Worm (Caenorhabditis elegans): Measurements from ENCODE around the gene str-69.

The str-69 gene

ce11 chrV:3105810-3106209, at the start of gene str-69:
TSS of gene str-69 (minus strand) at chrV:3105910.
- TF ChIP-seq hmg-11 (tag; optimal IDR thresholded peaks at IDR 0.05) (no peak), ceh-16 (tag; optimal IDR thresholded peaks at IDR 0.05) (no peak), zag-1 (tag; optimal IDR thresholded peaks at IDR 0.05) (no peak), daf-12 (tag; optimal IDR thresholded peaks at IDR 0.05) (no peak), pha-4 (tag; optimal IDR thresholded peaks at IDR 0.05) (no peak), elt-1 (tag; optimal IDR thresholded peaks at IDR 0.05) (no peak), nhr-11 (tag; optimal IDR thresholded peaks at IDR 0.05) (no peak), lsy-12 (tag; optimal IDR thresholded peaks at IDR 0.05) (no peak), ceh-9 (tag; optimal IDR thresholded peaks at IDR 0.05) (no peak), nfya-1 (tag; optimal IDR thresholded peaks at IDR 0.05; ENCODE audit: insufficient read depth) (no peak)

- TF ChIP-seq elt-3 (tag; optimal IDR thresholded peaks at IDR 0.05), result no peak
- TF ChIP-seq egl-5 (tag; optimal IDR thresholded peaks at IDR 0.05), result no peak
- TF ChIP-seq nhr-11 (tag; optimal IDR thresholded peaks at IDR 0.05), result no peak
- no peak for TF ChIP-seq nhr-43 (tag; optimal IDR thresholded peaks at IDR 0.05; ENCODE audit: poor library complexity, severe bottlenecking)
- no peak for TF ChIP-seq nhr-76 (tag; optimal IDR thresholded peaks at IDR 0.05)
- no peak for TF ChIP-seq ceh-82 (tag; optimal IDR thresholded peaks at IDR 0.05)
- TF ChIP-seq unc-39 (tag; optimal IDR thresholded peaks at IDR 0.05), result no peak
- TF ChIP-seq mml-1 (tag; optimal IDR thresholded peaks at IDR 0.05), result no peak
- no peak for TF ChIP-seq ZK546.5 (tag; optimal IDR thresholded peaks at IDR 0.05)
- TF ChIP-seq hmg-11 (tag; optimal IDR thresholded peaks at IDR 0.05), result no peak
- no peak for TF ChIP-seq lin-39 (tag; optimal IDR thresholded peaks at IDR 0.05)
- no peak for TF ChIP-seq nhr-25 (tag; optimal IDR thresholded peaks at IDR 0.05)
- no peak for TF ChIP-seq egl-27 (tag; optimal IDR thresholded peaks at IDR 0.05)
- TF ChIP-seq mdl-1 (tag; optimal IDR thresholded peaks at IDR 0.05), result no peak
- no peak for TF ChIP-seq daf-12 (tag; optimal IDR thresholded peaks at IDR 0.05)
- TF ChIP-seq R02D3.7 (tag; optimal IDR thresholded peaks at IDR 0.05), result no peak
- TF ChIP-seq nhr-77 (tag; optimal IDR thresholded peaks at IDR 0.05), result no peak
- no peak for TF ChIP-seq zag-1 (tag; optimal IDR thresholded peaks at IDR 0.05)
- no peak for TF ChIP-seq elt-2 (tag; optimal IDR thresholded peaks at IDR 0.05)
- TF ChIP-seq nhr-23 (tag; optimal IDR thresholded peaks at IDR 0.05), result no peak
Measured at ce11 chrV:3155072-3155471, 49.4 kb upstream of the str-69 start, which contains the start of gene srab-7. TSS of gene srab-7 (minus strand) at chrV:3155172.

- TF ChIP-seq nhr-43 (tag; optimal IDR thresholded peaks at IDR 0.05; ENCODE audit: poor library complexity, severe bottlenecking) (no peak), ceh-9 (tag; optimal IDR thresholded peaks at IDR 0.05) (no peak), nhr-25 (tag; optimal IDR thresholded peaks at IDR 0.05) (no peak), ztf-4 (tag; optimal IDR thresholded peaks at IDR 0.05) (no peak), egl-5 (tag; optimal IDR thresholded peaks at IDR 0.05) (no peak), pqm-1 (tag; optimal IDR thresholded peaks at IDR 0.05) (no peak), pha-4 (tag; optimal IDR thresholded peaks at IDR 0.05) (no peak)
Measured at ce11 chrV:3151862-3152261, 46.2 kb upstream of the str-69 start, which contains the start of gene srab-6. TSS of gene srab-6 (minus strand) at chrV:3151962.

- TF ChIP-seq ceh-16 (tag; optimal IDR thresholded peaks at IDR 0.05), result no peak
- no peak for TF ChIP-seq unc-39 (tag; optimal IDR thresholded peaks at IDR 0.05)
- TF ChIP-seq nhr-25 (tag; optimal IDR thresholded peaks at IDR 0.05), result no peak
- no peak for TF ChIP-seq ama-1 (optimal IDR thresholded peaks at IDR 0.05)
- TF ChIP-seq lin-39 (tag; optimal IDR thresholded peaks at IDR 0.05), result no peak
- no peak for TF ChIP-seq ztf-11 (tag; optimal IDR thresholded peaks at IDR 0.05)
- no peak for TF ChIP-seq nhr-12 (tag; optimal IDR thresholded peaks at IDR 0.05)
- no peak for TF ChIP-seq daf-12 (tag; optimal IDR thresholded peaks at IDR 0.05)
- no peak for TF ChIP-seq nhr-237 (tag; optimal IDR thresholded peaks at IDR 0.05)
- TF ChIP-seq ztf-4 (tag; optimal IDR thresholded peaks at IDR 0.05), result no peak
Measured at ce11 chrV:3149910-3150428, 44.3 kb upstream of the str-69 start.

ce11 chrV:3146932-3147331, 41.2 kb upstream of the str-69 start, which contains the start of gene srab-11:
TSS of gene srab-11 (minus strand) at chrV:3147032.
- TF ChIP-seq tbx-2 (tag; optimal IDR thresholded peaks at IDR 0.05) (no peak), jun-1 (tag; optimal IDR thresholded peaks at IDR 0.05) (no peak), egl-5 (tag; optimal IDR thresholded peaks at IDR 0.05) (no peak), fos-1 (tag; optimal IDR thresholded peaks at IDR 0.05) (no peak), nhr-12 (tag; optimal IDR thresholded peaks at IDR 0.05) (no peak), nfya-1 (tag; optimal IDR thresholded peaks at IDR 0.05; ENCODE audit: insufficient read depth) (no peak), mml-1 (tag; optimal IDR thresholded peaks at IDR 0.05) (no peak), elt-3 (tag; optimal IDR thresholded peaks at IDR 0.05) (no peak), aly-2 (tag; optimal IDR thresholded peaks at IDR 0.05) (no peak), ceh-82 (tag; optimal IDR thresholded peaks at IDR 0.05) (no peak), nhr-237 (tag; optimal IDR thresholded peaks at IDR 0.05) (no peak), egl-27 (tag; optimal IDR thresholded peaks at IDR 0.05) (no peak)
